Worm (Caenorhabditis elegans) whole organism, L1 larva: ENCODE results near the gene C50H11.13.

Experiments used
- ama-1 ChIP-seq: fragments of 150-350 bp; optimal IDR thresholded peaks from 2 replicates; lab custom pipeline; 2014
- blmp-1 ChIP-seq: fragments of 150-350 bp; optimal IDR thresholded peaks from 2 replicates; lab custom pipeline; 2014; ENCODE audit warnings: missing biosample characterization, missing genetic modification characterization
- ceh-63 ChIP-seq: fragments of 200-800 bp; sonication (Bioruptor generic); optimal IDR thresholded peaks from 2 replicates; lab custom pipeline; 2018; ENCODE audit warnings: mild to moderate bottlenecking, missing genetic modification characterization, missing compliant biosample characterization
- efl-1 ChIP-seq, 4 experiments: fragments of 150-350 bp; optimal IDR thresholded peaks in 3 of 4; peaks in 1 of 4; 1 replicate in 1 of 4; 2 replicates in 3 of 4; lab custom pipeline; 2014; ENCODE audit warnings: missing biosample characterization in 2 of 4, missing genetic modification characterization in 2 of 4, missing genetic modification reagents in 2 of 4
- egl-13 ChIP-seq: sonication (generic microtip); optimal IDR thresholded peaks from 2 replicates; lab custom pipeline; 2016; ENCODE audit warnings: missing genotype, missing genetic modification reagents, missing genetic modification characterization, missing compliant biosample characterization
- jun-1 ChIP-seq: fragments of 150-350 bp; optimal IDR thresholded peaks from 2 replicates; lab custom pipeline; 2014; ENCODE audit warnings: missing biosample characterization, missing genetic modification reagents, missing genetic modification characterization
- mdl-1 ChIP-seq, 2 experiments: fragments of 150-350 bp; optimal IDR thresholded peaks; 2 replicates each; lab custom pipeline; 2014 to 2017; ENCODE audit warnings: missing biosample characterization in 2 of 2, missing genetic modification characterization in 2 of 2, inconsistent platforms in 1 of 2
- skn-1 ChIP-seq: fragments of 150-350 bp; optimal IDR thresholded peaks from 2 replicates; lab custom pipeline; 2014; ENCODE audit warnings: missing biosample characterization, missing genetic modification characterization
- snpc-4 ChIP-seq: fragments of 150-350 bp; optimal IDR thresholded peaks from 2 replicates; lab custom pipeline; 2014; ENCODE audit warnings: missing biosample characterization, missing genetic modification characterization
- unc-86 ChIP-seq: sonication (generic microtip); optimal IDR thresholded peaks from 2 replicates; lab custom pipeline; 2016; ENCODE audit warnings: missing genetic modification characterization, missing compliant biosample characterization
- zag-1 ChIP-seq: fragments of 150-350 bp; optimal IDR thresholded peaks from 2 replicates; lab custom pipeline; 2014; ENCODE audit warnings: missing biosample characterization, missing genetic modification characterization
- ztf-11 ChIP-seq, 2 experiments: sonication (generic microtip); optimal IDR thresholded peaks; 2 replicates each; lab custom pipeline; 2016 to 2017; ENCODE audit warnings: missing genetic modification characterization in 2 of 2, missing biosample characterization in 1 of 2, missing compliant biosample characterization in 1 of 2

ce11 chrV:3069101-3069500 is 2.3 kb downstream of the C50H11.13 start, which contains the start of gene str-40:
- no peak for TF ChIP-seq blmp-1 (tag; lab: Kevin White, UChicago)
- no peak for TF ChIP-seq jun-1
- no peak for TF ChIP-seq ama-1 (lab: Kevin White, UChicago)
- no peak for TF ChIP-seq zag-1
- no peak for TF ChIP-seq ceh-63 (GFP tag; lab: Kevin White, UChicago)
- no peak for TF ChIP-seq skn-1 (tag; lab: Kevin White, UChicago)
- TF ChIP-seq efl-1 (optimal IDR thresholded peaks at IDR 0.05; lab: Kevin White, UChicago): no peak
- TF ChIP-seq efl-1 (GFP tag; optimal IDR thresholded peaks at IDR 0.05 in 1 of 2; lab: Kevin White, UChicago): no peak
- TF ChIP-seq unc-86: no peak
- TF ChIP-seq snpc-4 (tag; lab: Kevin White, UChicago): no peak
- TF ChIP-seq egl-13 (tag; lab: Kevin White, UChicago): no peak
- no peak for TF ChIP-seq ztf-11 (tag; optimal IDR thresholded peaks at IDR 0.05; lab: Kevin White, UChicago)
- TF ChIP-seq mdl-1 (tag; optimal IDR thresholded peaks at IDR 0.05; lab: Kevin White, UChicago): no peak
